Worm (Caenorhabditis elegans) whole organism, L4 larva: ENCODE results near the gene C15H9.9.

Experiments used
- aly-2 ChIP-seq: sonication (generic microtip); optimal IDR thresholded peaks from 2 replicates; lab custom pipeline; 2018; ENCODE audit warnings: missing biosample characterization, missing genetic modification characterization
- lin-38 ChIP-seq: fragments of 200-800 bp; sonication (Bioruptor generic); IDR thresholded peaks from 2 replicates; pipeline ENCODE4 v1.3.6; 2022; ENCODE audit warnings: missing genetic modification reagents, missing genetic modification characterization, missing compliant biosample characterization
- nhr-237 ChIP-seq: sonication (generic microtip); optimal IDR thresholded peaks from 2 replicates; lab custom pipeline; 2017; ENCODE audit warnings: missing biosample characterization, missing genetic modification characterization

ce11 chrX:6134423-6134822, 6.3 kb upstream of the C15H9.9 start:
- TF ChIP-seq aly-2 = no peak
- no peak for TF ChIP-seq nhr-237 (tag; lab: Kevin White, UChicago)
- no peak for TF ChIP-seq lin-38 (GFP tag; lab: Robert Waterston, UW)
